Fruit fly (Drosophila melanogaster) whole organism, embryonic: ENCODE measurements around the gene sr.
A peak's percentile ranks its signal among the peaks of the same experiment; 100 is the strongest.

ENCODE experiments used
- Blimp-1 ChIP-seq: fragments of 200-800 bp; sonication (Bioruptor generic); optimal IDR thresholded peaks from 3 replicates; lab custom pipeline; 2018; ENCODE audit warnings: missing biosample characterization, missing genetic modification characterization, mild to moderate bottlenecking, moderate library complexity, missing genetic modification reagents
- C15 ChIP-seq: fragments of 200-800 bp; sonication (Bioruptor generic); IDR thresholded peaks from 3 replicates; pipeline ENCODE4 v1.3.6; 2022; ENCODE audit warnings: missing biosample characterization, missing genetic modification characterization
- CG1024 ChIP-seq: fragments of 200-800 bp; sonication (Bioruptor generic); IDR thresholded peaks from 2 replicates; pipeline ENCODE4 v1.3.6; 2022; ENCODE audit warnings: missing biosample characterization, missing genetic modification characterization
- CG10267 ChIP-seq: fragments of 200-800 bp; sonication (Bioruptor generic); optimal IDR thresholded peaks from 2 replicates; lab custom pipeline; 2018; ENCODE audit warnings: missing biosample characterization, mild to moderate bottlenecking, missing genetic modification characterization, moderate library complexity
- CG10366 ChIP-seq: fragments of 200-800 bp; sonication (Bioruptor generic); IDR thresholded peaks from 2 replicates; pipeline ENCODE4 v1.3.6; 2022; ENCODE audit warnings: missing biosample characterization, missing genetic modification characterization
- CG10959 ChIP-seq: fragments of 200-800 bp; sonication (Bioruptor generic); IDR thresholded peaks from 2 replicates; pipeline ENCODE4 v1.3.6; 2022; ENCODE audit warnings: missing biosample characterization, missing genetic modification characterization
- CG11398 ChIP-seq: fragments of 200-800 bp; sonication (Bioruptor generic); optimal IDR thresholded peaks from 2 replicates; lab custom pipeline; 2016; ENCODE audit warnings: missing biosample characterization, missing genetic modification characterization
- CG1233 ChIP-seq: fragments of 200-800 bp; sonication (Bioruptor generic); optimal IDR thresholded peaks from 4 replicates; lab custom pipeline; 2018; ENCODE audit warnings: missing biosample characterization, mild to moderate bottlenecking, missing genetic modification characterization
- CG12744 ChIP-seq: fragments of 200-800 bp; sonication (Bioruptor generic); optimal IDR thresholded peaks from 2 replicates; lab custom pipeline; 2016; ENCODE audit warnings: missing biosample characterization, missing genetic modification characterization
- CG15011 ChIP-seq: fragments of 200-800 bp; sonication (Bioruptor generic); optimal IDR thresholded peaks from 3 replicates; lab custom pipeline; 2018; ENCODE audit warnings: missing biosample characterization, mild to moderate bottlenecking, missing genetic modification characterization
- CG15073 ChIP-seq: fragments of 200-800 bp; sonication (Bioruptor generic); optimal IDR thresholded peaks from 2 replicates; lab custom pipeline; 2016; ENCODE audit warnings: missing biosample characterization, missing genetic modification characterization
- CG17829 ChIP-seq: fragments of 200-800 bp; optimal IDR thresholded peaks from 2 replicates; lab custom pipeline; 2019; ENCODE audit warnings: missing biosample characterization, mild to moderate bottlenecking, missing genetic modification characterization, moderate library complexity
- CG1792 ChIP-seq: fragments of 200-800 bp; sonication (Bioruptor generic); optimal IDR thresholded peaks from 2 replicates; lab custom pipeline; 2016; ENCODE audit warnings: missing biosample characterization, missing genetic modification characterization
- CG18476 ChIP-seq: fragments of 200-800 bp; sonication (Bioruptor generic); optimal IDR thresholded peaks from 2 replicates; lab custom pipeline; 2016; ENCODE audit warnings: missing biosample characterization, mild to moderate bottlenecking, missing genetic modification characterization
- CG18619 ChIP-seq: fragments of 200-800 bp; sonication (Bioruptor generic); optimal IDR thresholded peaks from 3 replicates; lab custom pipeline; 2017; ENCODE audit warnings: missing biosample characterization, mild to moderate bottlenecking, missing genetic modification characterization
- CG2120 ChIP-seq: fragments of 200-800 bp; sonication (Bioruptor generic); optimal IDR thresholded peaks from 3 replicates; lab custom pipeline; 2016; ENCODE audit warnings: missing biosample characterization, missing genetic modification characterization
- CG2678 ChIP-seq: fragments of 200-800 bp; sonication (Bioruptor generic); optimal IDR thresholded peaks from 3 replicates; lab custom pipeline; 2019; ENCODE audit warnings: missing biosample characterization, mild to moderate bottlenecking, missing genetic modification characterization, moderate library complexity
- CG3726 ChIP-seq: fragments of 200-800 bp; sonication (Bioruptor generic); IDR thresholded peaks from 3 replicates; pipeline ENCODE4, ENCODE4 v1.3.6; 2022; ENCODE audit warnings: missing biosample characterization, missing genetic modification characterization
- CG6765 ChIP-seq: fragments of 200-800 bp; sonication (Bioruptor generic); optimal IDR thresholded peaks from 3 replicates; lab custom pipeline; 2017; ENCODE audit warnings: missing biosample characterization, mild to moderate bottlenecking, missing genetic modification characterization
- CG7372 ChIP-seq: fragments of 200-800 bp; sonication (Bioruptor generic); IDR thresholded peaks from 2 replicates; pipeline ENCODE4 v1.3.6; 2022; ENCODE audit warnings: missing biosample characterization, missing genetic modification characterization
- CG7839 ChIP-seq: fragments of 200-800 bp; sonication (Bioruptor generic); optimal IDR thresholded peaks from 3 replicates; lab custom pipeline; 2018; ENCODE audit warnings: missing biosample characterization, mild to moderate bottlenecking, missing genetic modification characterization, moderate library complexity
- CrebB ChIP-seq: fragments of 200-800 bp; sonication (Bioruptor generic); optimal IDR thresholded peaks from 3 replicates; lab custom pipeline; 2018; ENCODE audit warnings: missing biosample characterization, mild to moderate bottlenecking, missing genetic modification characterization
- D ChIP-seq, 2 experiments: fragments of 200-800 bp in 1 of 2; fragments of >200 bp in 1 of 2; sonication (Bioruptor generic) in 1 of 2; optimal IDR thresholded peaks; 2 replicates in 1 of 2; 3 replicates in 1 of 2; lab custom pipeline; 2017; ENCODE audit warnings: mild to moderate bottlenecking in 1 of 2, missing biosample characterization in 1 of 2, missing genetic modification characterization in 1 of 2, missing genetic modification reagents in 1 of 2
- Fer2 ChIP-seq: fragments of 200-800 bp; sonication (Bioruptor generic); optimal IDR thresholded peaks from 2 replicates; lab custom pipeline; 2018; ENCODE audit warnings: missing biosample characterization, mild to moderate bottlenecking, missing genetic modification characterization, moderate library complexity
- Gug ChIP-seq: fragments of 200-800 bp; sonication (Bioruptor generic); IDR thresholded peaks from 4 replicates; pipeline ENCODE4 v1.3.6; 2022; ENCODE audit warnings: missing biosample characterization, missing genetic modification characterization
- Hr39 ChIP-seq: fragments of >200 bp; optimal IDR thresholded peaks from 2 replicates; lab custom pipeline; 2017
- Hr78 ChIP-seq, 2 experiments: fragments of 200-800 bp in 1 of 2; fragments of >200 bp in 1 of 2; sonication (Bioruptor generic) in 1 of 2; optimal IDR thresholded peaks; 2 replicates each; lab custom pipeline; 2017 to 2019; ENCODE audit warnings: missing biosample characterization in 2 of 2, missing genetic modification characterization in 2 of 2, mild to moderate bottlenecking in 1 of 2, moderate library complexity in 1 of 2
- Nf-YB ChIP-seq: fragments of 200-800 bp; sonication (Bioruptor generic); optimal IDR thresholded peaks from 3 replicates; lab custom pipeline; 2019; ENCODE audit warnings: missing biosample characterization, mild to moderate bottlenecking, missing genetic modification characterization, moderate library complexity
- Oaz ChIP-seq: fragments of 200-800 bp; sonication (Bioruptor generic); IDR thresholded peaks from 2 replicates; pipeline ENCODE4 v1.3.6; 2022; ENCODE audit warnings: missing biosample characterization, missing genetic modification characterization
- Pdp1 ChIP-seq, 2 experiments: fragments of 200-800 bp; sonication (Bioruptor generic); optimal IDR thresholded peaks; 3 replicates each; lab custom pipeline; 2016; ENCODE audit warnings: missing biosample characterization in 2 of 2, missing genetic modification characterization in 2 of 2, mild to moderate bottlenecking in 1 of 2, moderate library complexity in 1 of 2
- Sry-β ChIP-seq: fragments of 200-800 bp; sonication (Bioruptor generic); optimal IDR thresholded peaks from 2 replicates; lab custom pipeline; 2018; ENCODE audit warnings: missing biosample characterization, mild to moderate bottlenecking, missing genetic modification characterization, moderate library complexity
- Sry-δ ChIP-seq: fragments of 200-800 bp; sonication (Bioruptor generic); optimal IDR thresholded peaks from 2 replicates; lab custom pipeline; 2016; ENCODE audit warnings: missing biosample characterization, missing genetic modification characterization
- Taf1 ChIP-seq: fragments of 200-800 bp; sonication (Bioruptor generic); IDR thresholded peaks from 2 replicates; pipeline ENCODE4 v1.3.6; 2022; ENCODE audit warnings: missing biosample characterization, missing genetic modification characterization
- al ChIP-seq: fragments of 200-800 bp; sonication (Bioruptor generic); IDR thresholded peaks from 2 replicates; pipeline ENCODE4 v1.3.6; 2022; ENCODE audit warnings: missing biosample characterization, missing genetic modification characterization
- cas ChIP-seq: fragments of 200-800 bp; sonication (Bioruptor generic); IDR thresholded peaks from 2 replicates; pipeline ENCODE4 v1.3.6; 2022; ENCODE audit warnings: missing biosample characterization, missing genetic modification characterization
- chn ChIP-seq: fragments of 200-800 bp; sonication (Bioruptor generic); optimal IDR thresholded peaks from 2 replicates; lab custom pipeline; 2016; ENCODE audit warnings: missing biosample characterization, missing genetic modification characterization
- ci ChIP-seq: fragments of 200-800 bp; sonication (Bioruptor generic); IDR thresholded peaks from 3 replicates; pipeline ENCODE4 v1.3.6; 2022; ENCODE audit warnings: missing biosample characterization, missing genetic modification characterization
- disco-r ChIP-seq: fragments of 200-800 bp; sonication (Bioruptor generic); optimal IDR thresholded peaks from 2 replicates; lab custom pipeline; 2016; ENCODE audit warnings: missing biosample characterization, missing genetic modification characterization
- eve ChIP-seq, 2 experiments: fragments of >200 bp; optimal IDR thresholded peaks; 2 replicates each; lab custom pipeline; 2017; ENCODE audit warnings: missing biosample characterization in 2 of 2, missing genetic modification characterization in 2 of 2
- exex ChIP-seq: fragments of 200-800 bp; sonication (Bioruptor generic); optimal IDR thresholded peaks from 4 replicates; lab custom pipeline; 2018; ENCODE audit warnings: missing biosample characterization, mild to moderate bottlenecking, missing genetic modification characterization, moderate library complexity
- fu2 ChIP-seq: fragments of 200-800 bp; sonication (Bioruptor generic); optimal IDR thresholded peaks from 2 replicates; lab custom pipeline; 2016; ENCODE audit warnings: missing biosample characterization, missing genetic modification characterization
- gce ChIP-seq: fragments of 200-800 bp; sonication (Bioruptor generic); IDR thresholded peaks from 3 replicates; pipeline ENCODE4 v1.3.6; 2022; ENCODE audit warnings: missing biosample characterization, missing genetic modification characterization
- hb ChIP-seq: fragments of 200-800 bp; sonication (Bioruptor generic); IDR thresholded peaks from 3 replicates; pipeline ENCODE4 v1.3.6; 2022; ENCODE audit warnings: missing biosample characterization, missing genetic modification characterization; ENCODE audit not compliant: partially characterized antibody
- mam ChIP-seq: fragments of 200-800 bp; sonication (Bioruptor generic); optimal IDR thresholded peaks from 3 replicates; lab custom pipeline; 2016; ENCODE audit warnings: missing biosample characterization, missing genetic modification characterization
- mirr ChIP-seq: fragments of 200-800 bp; sonication (Bioruptor generic); optimal IDR thresholded peaks from 3 replicates; lab custom pipeline; 2018; ENCODE audit warnings: missing biosample characterization, mild to moderate bottlenecking, missing genetic modification characterization
- phol ChIP-seq: fragments of 200-800 bp; sonication (Bioruptor generic); optimal IDR thresholded peaks from 3 replicates; lab custom pipeline; 2018; ENCODE audit warnings: missing biosample characterization, mild to moderate bottlenecking, missing genetic modification characterization, moderate library complexity
- sna ChIP-seq: fragments of 200-800 bp; sonication (Bioruptor generic); IDR thresholded peaks from 2 replicates; pipeline ENCODE4 v1.3.6; 2022; ENCODE audit warnings: missing biosample characterization, missing genetic modification characterization; ENCODE audit not compliant: partially characterized antibody
- sr ChIP-seq: fragments of 200-800 bp; sonication (Bioruptor generic); IDR thresholded peaks from 3 replicates; pipeline ENCODE4 v1.3.6; 2022; ENCODE audit warnings: missing biosample characterization, missing genetic modification characterization
- sug ChIP-seq: fragments of 200-800 bp; optimal IDR thresholded peaks from 2 replicates; lab custom pipeline; 2019; ENCODE audit warnings: missing biosample characterization, mild to moderate bottlenecking, missing genetic modification characterization, moderate library complexity

The sr gene

dm6 chr3R:18164052-18164722, 73.6 kb downstream of the sr start, which contains the start of the genes CG7218 and Cbp20 (continued):
- TF ChIP-seq CG15011 = no peak
- peak; percentile 91 for TF ChIP-seq Gug (GFP tag; lab: Robert Waterston, UW)
- no peak for TF ChIP-seq mirr (GFP tag; lab: Kevin White, UChicago)
- peak; percentile 48 for TF ChIP-seq Nf-YB (GFP tag; lab: Kevin White, UChicago)
- peak; percentile 45; the same call in 1 of the 2 replicates for TF ChIP-seq CG7372 (GFP tag; lab: Robert Waterston, UW)
- TF ChIP-seq CG7839 (tag; lab: Kevin White, UChicago) = peak; percentile 65
- TF ChIP-seq CG2120 (GFP tag; lab: Kevin White, UChicago) = peak; percentile 90
- peak; percentile 61 for TF ChIP-seq CG18476 (GFP tag; lab: Kevin White, UChicago)
- TF ChIP-seq Hr78 (GFP tag; optimal IDR thresholded peaks at IDR 0.05; lab: Kevin White, UChicago) = no peak
- no peak for TF ChIP-seq CG11398 (GFP tag; lab: Kevin White, UChicago)
- TF ChIP-seq Taf1 (GFP tag; lab: Robert Waterston, UW) = peak; percentile 61; the same call in 1 of the 2 replicates
- TF ChIP-seq CG10366 (GFP tag; lab: Robert Waterston, UW) = peak; percentile 52; the same call in 1 of the 2 replicates
- no peak for TF ChIP-seq exex (tag; lab: Kevin White, UChicago)
- peak; percentile 56; the same call in 1 of the 2 replicates for TF ChIP-seq CG1024 (GFP tag; lab: Robert Waterston, UW)
- 0 out of 3 replicates have a peak, but pooled peaks have one; percentile 5 for TF ChIP-seq C15
- peak; percentile 78 for TF ChIP-seq CG2678 (tag; lab: Kevin White, UChicago)
- no peak for TF ChIP-seq CG6765 (GFP tag; lab: Kevin White, UChicago)
- TF ChIP-seq Sry-δ (GFP tag; lab: Kevin White, UChicago) = peak; percentile 83
- peak; percentile 79 for TF ChIP-seq CG10267 (tag; lab: Kevin White, UChicago)
- TF ChIP-seq Fer2 (tag; lab: Kevin White, UChicago) = peak; percentile 56
- TF ChIP-seq chn (GFP tag; lab: Kevin White, UChicago) = peak; percentile 62
- TF ChIP-seq al (GFP tag; lab: Robert Waterston, UW) = peak; percentile 79
- no peak for TF ChIP-seq CG10959 (GFP tag; lab: Robert Waterston, UW)
- TF ChIP-seq sug = peak; percentile 76
- TF ChIP-seq eve (GFP tag; optimal IDR thresholded peaks at IDR 0.05; lab: Kevin White, UChicago) = no peak
- TF ChIP-seq CG12744 (GFP tag; lab: Kevin White, UChicago) = peak; percentile 59
- TF ChIP-seq disco-r (GFP tag; lab: Kevin White, UChicago) = no peak
- TF ChIP-seq CG1233 (GFP tag; lab: Kevin White, UChicago) = peak; percentile 67
- peak; percentile 3 for TF ChIP-seq CrebB
- peak; percentile 89 for TF ChIP-seq mam (GFP tag; lab: Kevin White, UChicago)
- no peak for TF ChIP-seq CG3726 (GFP tag; lab: Robert Waterston, UW)
- no peak for TF ChIP-seq Hr39 (lab: Kevin White, UChicago)
- TF ChIP-seq ci = peak; percentile 78
- TF ChIP-seq CG18619 (GFP tag; lab: Kevin White, UChicago) = peak; percentile 50
- no peak for TF ChIP-seq Oaz (GFP tag; lab: Robert Waterston, UW)
- peak; percentile 27 for TF ChIP-seq Sry-β (GFP tag; lab: Kevin White, UChicago)
- peak; percentile 89 for TF ChIP-seq sna (GFP tag; lab: Robert Waterston, UW)
- TF ChIP-seq CG17829 = peak; percentile 75
- TF ChIP-seq CG1792 (GFP tag; lab: Kevin White, UChicago) = no peak
- no peak for TF ChIP-seq CG15073 (GFP tag; lab: Kevin White, UChicago)
- no peak for TF ChIP-seq D (optimal IDR thresholded peaks at IDR 0.05; lab: Kevin White, UChicago)
- no peak for TF ChIP-seq D (GFP tag; optimal IDR thresholded peaks at IDR 0.05; lab: Kevin White, UChicago)
- TF ChIP-seq phol (tag; lab: Kevin White, UChicago) = peak; percentile 64
- no peak; the same call in 2 of the 3 replicates for TF ChIP-seq gce (GFP tag; lab: Robert Waterston, UW)
- peak; percentile 32 for TF ChIP-seq fu2 (GFP tag; lab: Kevin White, UChicago)
- TF ChIP-seq cas (GFP tag; lab: Robert Waterston, UW) = peak; percentile 41; the same call in 1 of the 2 replicates
- peak; percentile 76 for TF ChIP-seq hb
- TF ChIP-seq sr = no peak
- TF ChIP-seq Pdp1 (GFP tag; optimal IDR thresholded peaks at IDR 0.05; lab: Kevin White, UChicago) = peak; percentile 58 to 71
- TF ChIP-seq Blimp-1 = peak; percentile 54
